Fruit fly (Drosophila melanogaster) whole organism, pupa: Measurements from ENCODE around the gene CG7720.

ENCODE experiments used
- CG10348 ChIP-seq: fragments of 200-800 bp; sonication (Bioruptor generic); IDR thresholded peaks from 2 replicates; pipeline ENCODE4 v1.3.6; 2022; ENCODE audit warnings: missing biosample characterization, missing genetic modification characterization
- CG12605 ChIP-seq: fragments of 200-800 bp; sonication (Bioruptor generic); IDR thresholded peaks from 2 replicates; pipeline ENCODE4 v1.3.6; 2022; ENCODE audit warnings: missing biosample characterization, missing genetic modification characterization
- CG13204 ChIP-seq: fragments of 200-800 bp; sonication (Bioruptor generic); optimal IDR thresholded peaks from 2 replicates; lab custom pipeline; 2018; ENCODE audit warnings: missing biosample characterization, mild to moderate bottlenecking, missing genetic modification characterization, moderate library complexity
- CG14655 ChIP-seq: fragments of 200-800 bp; sonication (Bioruptor generic); optimal IDR thresholded peaks from 3 replicates; lab custom pipeline; 2017; ENCODE audit warnings: mild to moderate bottlenecking, missing biosample characterization, missing genetic modification reagents, missing genetic modification characterization
- CG15710 ChIP-seq: fragments of 200-800 bp; sonication (Bioruptor generic); optimal IDR thresholded peaks from 2 replicates; lab custom pipeline; 2018; ENCODE audit warnings: missing biosample characterization, mild to moderate bottlenecking, missing genetic modification characterization, moderate library complexity
- CG17806 ChIP-seq: fragments of 200-800 bp; sonication (Bioruptor generic); optimal IDR thresholded peaks from 2 replicates; lab custom pipeline; 2018; ENCODE audit warnings: missing biosample characterization, mild to moderate bottlenecking, missing genetic modification characterization, moderate library complexity
- CG32121 ChIP-seq: fragments of 200-800 bp; sonication (Bioruptor generic); IDR thresholded peaks from 2 replicates; pipeline ENCODE4 v1.3.6; 2022; ENCODE audit warnings: missing biosample characterization, missing genetic modification characterization
- CG34367 ChIP-seq: fragments of 200-800 bp; sonication (Bioruptor generic); optimal IDR thresholded peaks from 2 replicates; lab custom pipeline; 2018; ENCODE audit warnings: missing biosample characterization, mild to moderate bottlenecking, missing genetic modification characterization
- CG4496 ChIP-seq: fragments of 200-800 bp; sonication (Bioruptor generic); IDR thresholded peaks from 3 replicates; pipeline ENCODE4 v1.3.6; 2022; ENCODE audit warnings: missing biosample characterization, missing genetic modification characterization
- CG8159 ChIP-seq: fragments of 200-800 bp; sonication (Bioruptor generic); optimal IDR thresholded peaks from 3 replicates; lab custom pipeline; 2018; ENCODE audit warnings: missing biosample characterization, mild to moderate bottlenecking, missing genetic modification characterization, moderate library complexity
- CG8301 ChIP-seq: fragments of 200-800 bp; sonication (Bioruptor generic); optimal IDR thresholded peaks from 2 replicates; lab custom pipeline; 2018; ENCODE audit warnings: missing biosample characterization, mild to moderate bottlenecking, missing genetic modification characterization
- CG9948 ChIP-seq: fragments of 200-800 bp; sonication (Bioruptor generic); optimal IDR thresholded peaks from 2 replicates; lab custom pipeline; 2018; ENCODE audit warnings: missing biosample characterization, mild to moderate bottlenecking, missing genetic modification characterization, moderate library complexity
- D1 ChIP-seq: fragments of 200-800 bp; sonication (Bioruptor generic); optimal IDR thresholded peaks from 2 replicates; lab custom pipeline; 2018; ENCODE audit warnings: missing biosample characterization, mild to moderate bottlenecking, missing genetic modification characterization, moderate library complexity
- EcR ChIP-seq: fragments of 200-800 bp; sonication (Bioruptor generic); optimal IDR thresholded peaks from 3 replicates; lab custom pipeline; 2019; ENCODE audit warnings: missing biosample characterization, missing genetic modification characterization, mild to moderate bottlenecking, moderate library complexity, missing genetic modification reagents
- Ets98B ChIP-seq: fragments of 200-800 bp; sonication (Bioruptor generic); IDR thresholded peaks from 2 replicates; pipeline ENCODE4 v1.3.6; 2022; ENCODE audit warnings: missing biosample characterization, missing genetic modification characterization
- Pif1A ChIP-seq: fragments of 200-800 bp; sonication (Bioruptor generic); optimal IDR thresholded peaks from 3 replicates; lab custom pipeline; 2016; ENCODE audit warnings: missing biosample characterization, missing genetic modification characterization
- Pif1B ChIP-seq: fragments of 200-800 bp; sonication (Bioruptor generic); optimal IDR thresholded peaks from 3 replicates; lab custom pipeline; 2016; ENCODE audit warnings: missing biosample characterization, missing genetic modification characterization
- Snoo ChIP-seq: fragments of 200-800 bp; sonication (Bioruptor generic); optimal IDR thresholded peaks from 3 replicates; lab custom pipeline; 2017; ENCODE audit warnings: missing biosample characterization, mild to moderate bottlenecking, missing genetic modification characterization, inconsistent platforms
- fd96Ca ChIP-seq: fragments of 200-800 bp; sonication (Bioruptor generic); IDR thresholded peaks from 3 replicates; pipeline ENCODE4 v1.3.6; 2022; ENCODE audit warnings: missing biosample characterization, missing genetic modification characterization
- gl ChIP-seq: fragments of 200-800 bp; sonication (Bioruptor generic); optimal IDR thresholded peaks from 2 replicates; lab custom pipeline; 2018; ENCODE audit warnings: missing biosample characterization, mild to moderate bottlenecking, missing genetic modification characterization
- rn ChIP-seq: fragments of 200-800 bp; sonication (Bioruptor generic); IDR thresholded peaks from 2 replicates; pipeline ENCODE4 v1.3.6; 2022; ENCODE audit warnings: missing biosample characterization, missing genetic modification characterization

The CG7720 gene

dm6 chr3R:18732381-18732780 is 62.6 kb downstream of the CG7720 start, which contains the start of gene CG14302:
Gene CG14302, plus strand, starts transcription at chr3R:18732681.
- TF ChIP-seq CG8301 (tag; lab: Kevin White, UChicago) (no peak), rn (GFP tag; lab: Robert Waterston, UW) (no peak), D1 (tag; lab: Kevin White, UChicago) (no peak), CG8159 (tag; lab: Kevin White, UChicago) (no peak), Ets98B (no peak), fd96Ca (no peak), CG10348 (GFP tag; lab: Robert Waterston, UW) (no peak), EcR (no peak), Snoo (tag; lab: Kevin White, UChicago) (no peak), Pif1B (GFP tag; lab: Kevin White, UChicago) (no peak), CG12605 (GFP tag; lab: Robert Waterston, UW) (no peak), gl (no peak), CG32121 (GFP tag; lab: Robert Waterston, UW) (no peak), CG9948 (tag; lab: Kevin White, UChicago) (no peak)

- TF ChIP-seq EcR (no peak), CG12605 (GFP tag; lab: Robert Waterston, UW) (no peak), Pif1B (GFP tag; lab: Kevin White, UChicago) (no peak), CG17806 (no peak), gl (no peak), CG8301 (tag; lab: Kevin White, UChicago) (no peak), CG14655 (no peak)
These were observed 63.7 kb downstream of the CG7720 start for dm6 chr3R:18731241-18731640.

DNA sequence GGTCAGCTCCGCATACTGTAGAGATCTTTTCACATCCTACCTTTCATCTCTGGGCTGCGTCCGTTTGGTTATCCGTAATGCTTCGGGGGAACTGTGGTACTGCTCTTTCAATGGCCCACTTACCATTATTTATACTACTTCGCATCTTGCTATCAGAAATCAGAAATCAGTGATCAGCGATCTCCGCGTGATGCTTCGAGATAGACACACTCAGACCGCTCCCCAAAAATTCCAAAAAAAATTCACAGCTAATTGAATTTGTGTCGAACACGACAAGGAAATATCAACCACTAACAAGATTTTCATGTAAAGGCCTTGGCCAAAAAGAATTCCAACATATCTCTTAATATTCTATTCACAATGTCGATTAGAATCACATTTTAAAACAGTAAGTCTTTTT is 66.6 kb downstream of the CG7720 start, which contains the start of gene CG7715:
CG7715 (minus strand) TSS at position 101 of the 400 bp plus-strand sequence.
- TF ChIP-seq gl (no peak), rn (GFP tag; lab: Robert Waterston, UW) (no peak), Snoo (tag; lab: Kevin White, UChicago) (no peak), Ets98B (no peak), CG8301 (tag; lab: Kevin White, UChicago) (no peak), EcR (no peak), CG14655 (no peak), CG15710 (tag; lab: Kevin White, UChicago) (no peak), CG12605 (GFP tag; lab: Robert Waterston, UW) (no peak), fd96Ca (no peak), CG9948 (tag; lab: Kevin White, UChicago) (no peak), CG10348 (GFP tag; lab: Robert Waterston, UW) (no peak), CG4496 (GFP tag; lab: Robert Waterston, UW) (no peak), CG8159 (tag; lab: Kevin White, UChicago) (no peak), D1 (tag; lab: Kevin White, UChicago) (no peak), Pif1B (GFP tag; lab: Kevin White, UChicago) (no peak), CG32121 (GFP tag; lab: Robert Waterston, UW) (no peak), CG17806 (no peak), Pif1A (GFP tag; lab: Kevin White, UChicago) (no peak), CG13204 (GFP tag; lab: Kevin White, UChicago) (no peak)
- TF ChIP-seq, all 21 proteins: peak for 0

dm6 chr3R:18726334-18726733 is 68.6 kb downstream of the CG7720 start, which contains the start of gene CG7714:
Gene CG7714, minus strand, starts transcription at chr3R:18726434.
- TF ChIP-seq CG8301 (tag; lab: Kevin White, UChicago), result no peak
- TF ChIP-seq rn (GFP tag; lab: Robert Waterston, UW), result no peak
- no peak for TF ChIP-seq Pif1B (GFP tag; lab: Kevin White, UChicago)
- TF ChIP-seq CG15710 (tag; lab: Kevin White, UChicago), result no peak
- no peak for TF ChIP-seq CG12605 (GFP tag; lab: Robert Waterston, UW)

- TF ChIP-seq EcR (no peak), CG14655 (no peak), Pif1A (GFP tag; lab: Kevin White, UChicago) (no peak), Pif1B (GFP tag; lab: Kevin White, UChicago) (no peak), Ets98B (no peak), CG15710 (tag; lab: Kevin White, UChicago) (no peak), CG12605 (GFP tag; lab: Robert Waterston, UW) (no peak)
- TF ChIP-seq, all 21 proteins: peak for 0
These were observed 72.5 kb downstream of the CG7720 start, which contains the start of gene CG34283 for dm6 chr3R:18722490-18722889. Gene CG34283, minus strand, starts transcription at chr3R:18722590.

DNA sequence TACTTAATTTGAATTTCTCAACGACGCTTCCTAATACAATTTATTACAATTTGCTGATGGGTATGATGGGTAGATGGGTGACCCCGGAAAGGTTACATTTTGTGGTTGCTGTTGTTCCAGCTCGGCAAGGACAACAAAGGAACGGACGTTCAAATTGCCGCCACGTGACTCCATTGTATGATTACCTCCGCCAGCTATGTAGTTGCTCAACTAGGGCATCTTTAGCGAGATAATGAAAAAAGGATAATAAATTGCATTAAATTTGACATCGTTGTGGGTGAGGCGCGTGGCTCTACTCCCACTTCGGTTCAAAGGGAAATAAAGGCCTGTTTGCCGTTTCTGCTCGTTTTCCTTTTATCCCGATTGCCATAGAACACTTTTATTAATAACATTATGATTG is 73.6 kb downstream of the CG7720 start:
- TF ChIP-seq CG32121 (GFP tag; lab: Robert Waterston, UW) (no peak), Snoo (tag; lab: Kevin White, UChicago) (no peak), CG12605 (GFP tag; lab: Robert Waterston, UW) (no peak), CG10348 (GFP tag; lab: Robert Waterston, UW) (no peak), CG17806 (no peak), fd96Ca (no peak), EcR (no peak), CG9948 (tag; lab: Kevin White, UChicago) (no peak), CG34367 (tag; lab: Kevin White, UChicago) (no peak), Pif1B (GFP tag; lab: Kevin White, UChicago) (no peak), Pif1A (GFP tag; lab: Kevin White, UChicago) (no peak), gl (no peak), CG15710 (tag; lab: Kevin White, UChicago) (no peak), CG4496 (GFP tag; lab: Robert Waterston, UW) (no peak), D1 (tag; lab: Kevin White, UChicago) (no peak), CG14655 (no peak)
